Worm (Caenorhabditis elegans): ENCODE data around the gene C29H12.2.

Gene C29H12.2

DNA sequence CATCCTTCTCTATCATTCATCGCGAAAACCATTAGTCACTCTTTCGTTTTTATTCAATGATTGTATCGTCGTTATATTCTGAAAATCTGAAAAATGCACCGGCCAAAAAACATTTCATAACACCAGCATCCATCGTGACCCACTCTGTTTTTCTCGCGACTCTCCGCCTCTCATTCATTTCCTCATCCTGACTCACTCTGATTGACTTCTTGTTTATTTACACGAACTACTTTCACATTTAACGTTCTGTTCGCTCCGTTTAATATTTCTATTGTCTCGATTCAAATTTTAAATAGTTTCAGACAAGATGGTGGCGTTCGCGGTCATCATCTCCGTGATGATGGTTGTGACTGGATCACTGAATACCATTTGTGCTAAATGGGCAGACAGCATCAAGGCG, at the start of gene C29H12.2:
C29H12.2 (plus strand) TSS at position 297 of the 400 bp plus-strand sequence.
- TF ChIP-seq dao-5 (tag; optimal IDR thresholded peaks at IDR 0.05), result no peak
- TF ChIP-seq W03F9.2 (tag; optimal IDR thresholded peaks at IDR 0.05), result no peak
- TF ChIP-seq him-1 (tag; optimal IDR thresholded peaks at IDR 0.05), result no peak

DNA sequence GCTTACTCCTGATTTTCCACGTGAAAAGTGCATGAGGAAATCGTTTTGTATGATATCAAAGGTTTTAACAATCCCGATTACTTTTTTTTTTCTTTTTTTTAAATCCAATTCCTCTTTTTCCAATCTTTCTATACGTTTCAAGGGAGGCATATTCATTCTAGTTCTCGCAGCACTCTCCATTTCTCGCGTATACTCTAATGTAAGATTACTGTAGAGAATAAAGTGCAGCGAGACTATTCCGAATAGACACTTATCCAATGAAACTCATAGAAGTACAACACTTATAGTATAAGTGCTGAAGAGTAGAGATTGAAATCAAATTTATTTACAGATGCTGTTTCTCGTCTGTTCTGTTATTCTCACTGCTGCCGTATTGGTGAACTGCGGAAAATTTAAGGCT, 46.0 kb upstream of the C29H12.2 start, which contains the start of gene H12I13.6:
H12I13.6 (plus strand) TSS at position 301 of the 400 bp plus-strand sequence.
- TF ChIP-seq W03F9.2 (tag; optimal IDR thresholded peaks at IDR 0.05), result no peak
- TF ChIP-seq him-1 (tag; optimal IDR thresholded peaks at IDR 0.05), result no peak
- no peak for TF ChIP-seq dao-5 (tag; optimal IDR thresholded peaks at IDR 0.05)

DNA sequence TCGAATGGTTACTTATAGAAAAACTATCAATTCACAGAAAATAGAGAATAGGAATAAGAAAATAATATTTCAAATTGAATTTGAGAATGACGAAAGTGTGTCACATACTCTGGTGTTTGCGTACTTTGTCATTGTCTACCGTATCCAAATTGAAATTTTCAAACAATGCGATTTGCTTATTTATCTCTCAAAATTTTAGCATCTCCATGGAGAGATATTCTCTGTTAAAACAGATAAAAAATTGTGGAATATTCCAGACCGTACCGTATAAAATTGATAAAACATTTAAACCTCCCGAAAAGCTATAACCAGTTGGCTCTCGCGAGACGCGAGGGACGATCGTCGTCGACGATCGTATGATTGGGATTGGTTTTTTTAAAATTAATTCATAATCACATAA, 42.9 kb upstream of the C29H12.2 start, which contains the start of gene fbf-1:
fbf-1 (minus strand) TSS at position 101 of the 400 bp plus-strand sequence.
- no peak for TF ChIP-seq W03F9.2 (tag; optimal IDR thresholded peaks at IDR 0.05)
- TF ChIP-seq dao-5 (tag; optimal IDR thresholded peaks at IDR 0.05), result no peak
- TF ChIP-seq him-1 (tag; optimal IDR thresholded peaks at IDR 0.05), result no peak

ce11 chrII:6082620-6083019, 41.0 kb upstream of the C29H12.2 start, which contains the start of gene F21H12.3:
F21H12.3 (plus strand) TSS chrII:6082920.
- TF ChIP-seq dao-5 (tag; optimal IDR thresholded peaks at IDR 0.05) (no peak), him-1 (tag; optimal IDR thresholded peaks at IDR 0.05) (no peak), W03F9.2 (tag; optimal IDR thresholded peaks at IDR 0.05) (no peak)

- TF ChIP-seq W03F9.2 (tag; optimal IDR thresholded peaks at IDR 0.05), result no peak
- no peak for TF ChIP-seq him-1 (tag; optimal IDR thresholded peaks at IDR 0.05)
- no peak for TF ChIP-seq dao-5 (tag; optimal IDR thresholded peaks at IDR 0.05)
Observed at ce11 chrII:6091380-6091779, 32.2 kb upstream of the C29H12.2 start, which contains the start of the genes fbf-2 and nspg-3. fbf-2 (minus strand) TSS chrII:6091480. nspg-3 (plus strand) TSS chrII:6091767.

ce11 chrII:6097441-6097840, 26.2 kb upstream of the C29H12.2 start, which contains the start of the genes tpp-2 and rbbp-5:
tpp-2 (minus strand) TSS chrII:6097597.
rbbp-5 (plus strand) TSS chrII:6097830.
- TF ChIP-seq W03F9.2 (tag; optimal IDR thresholded peaks at IDR 0.05) (no peak), dao-5 (tag; optimal IDR thresholded peaks at IDR 0.05) (no peak)

DNA sequence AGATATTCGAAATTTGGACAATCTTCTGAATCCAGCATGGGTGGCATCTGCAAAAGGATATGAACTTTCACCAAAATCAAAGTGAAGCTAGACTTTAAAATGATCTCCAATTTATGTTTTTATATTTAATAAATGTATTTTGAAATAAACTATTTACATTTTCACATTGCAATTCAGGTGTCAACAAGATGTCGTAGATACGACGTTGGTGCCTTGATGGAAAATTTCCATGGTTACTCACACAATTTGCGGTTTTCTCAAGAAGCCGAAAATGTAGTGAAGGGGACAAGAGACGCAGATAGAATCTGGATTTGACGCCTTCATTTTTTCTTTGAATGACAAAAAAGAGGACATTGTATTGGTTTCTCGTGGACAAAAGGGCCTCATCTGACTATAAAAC, 24.1 kb upstream of the C29H12.2 start, which contains the start of gene rgs-3:
rgs-3 (plus strand) TSS at position 301 of the 400 bp plus-strand sequence.
- TF ChIP-seq dao-5 (tag; optimal IDR thresholded peaks at IDR 0.05), result no peak

DNA sequence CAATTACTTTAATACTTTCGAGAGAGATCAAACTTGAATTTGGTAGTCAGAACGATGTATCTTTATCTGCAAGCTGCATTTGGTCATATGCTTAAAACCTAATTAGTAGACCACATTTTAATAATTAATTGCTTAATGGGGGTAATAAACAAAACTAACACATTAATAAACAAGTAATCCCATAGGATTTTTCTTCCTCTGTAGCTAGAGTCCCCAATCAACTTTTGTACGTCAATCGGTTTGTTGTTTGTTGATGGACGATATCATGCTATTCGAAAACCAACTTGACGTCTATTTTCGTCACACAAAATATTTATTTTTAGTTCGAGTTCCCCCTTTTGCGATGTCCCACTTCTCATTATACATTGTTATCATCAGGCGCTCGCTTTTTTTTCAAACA, 22.1 kb upstream of the C29H12.2 start:
- TF ChIP-seq him-1 (tag; optimal IDR thresholded peaks at IDR 0.05), result no peak
- TF ChIP-seq dao-5 (tag; optimal IDR thresholded peaks at IDR 0.05), result no peak
- no peak for TF ChIP-seq W03F9.2 (tag; optimal IDR thresholded peaks at IDR 0.05)

- TF ChIP-seq W03F9.2 (tag; optimal IDR thresholded peaks at IDR 0.05), result no peak
- TF ChIP-seq him-1 (tag; optimal IDR thresholded peaks at IDR 0.05), result no peak
- TF ChIP-seq dao-5 (tag; optimal IDR thresholded peaks at IDR 0.05), result no peak
Observed at ce11 chrII:6103986-6104385, 19.6 kb upstream of the C29H12.2 start.

- TF ChIP-seq W03F9.2 (tag; optimal IDR thresholded peaks at IDR 0.05) (no peak), him-1 (tag; optimal IDR thresholded peaks at IDR 0.05) (no peak), dao-5 (tag; optimal IDR thresholded peaks at IDR 0.05) (no peak)
Observed at ce11 chrII:6107773-6108172, 15.8 kb upstream of the C29H12.2 start.

ce11 chrII:6109989-6110388, 13.6 kb upstream of the C29H12.2 start:
- no peak for TF ChIP-seq him-1 (tag; optimal IDR thresholded peaks at IDR 0.05)
- TF ChIP-seq W03F9.2 (tag; optimal IDR thresholded peaks at IDR 0.05), result no peak
- no peak for TF ChIP-seq dao-5 (tag; optimal IDR thresholded peaks at IDR 0.05)

ce11 chrII:6113187-6113586, 10.4 kb upstream of the C29H12.2 start, which contains the start of gene heri-1:
heri-1 (minus strand) TSS chrII:6113194.
- TF ChIP-seq dao-5 (tag; optimal IDR thresholded peaks at IDR 0.05) (no peak), W03F9.2 (tag; optimal IDR thresholded peaks at IDR 0.05) (no peak)

- TF ChIP-seq W03F9.2 (tag; optimal IDR thresholded peaks at IDR 0.05) (no peak), him-1 (tag; optimal IDR thresholded peaks at IDR 0.05) (no peak), dao-5 (tag; optimal IDR thresholded peaks at IDR 0.05) (no peak)
Observed at ce11 chrII:6113842-6114441, 9.7 kb upstream of the C29H12.2 start.

- TF ChIP-seq W03F9.2 (tag; optimal IDR thresholded peaks at IDR 0.05) (no peak), him-1 (tag; optimal IDR thresholded peaks at IDR 0.05) (no peak), dao-5 (tag; optimal IDR thresholded peaks at IDR 0.05) (no peak)
Observed at ce11 chrII:6115283-6115682, 8.3 kb upstream of the C29H12.2 start.

DNA sequence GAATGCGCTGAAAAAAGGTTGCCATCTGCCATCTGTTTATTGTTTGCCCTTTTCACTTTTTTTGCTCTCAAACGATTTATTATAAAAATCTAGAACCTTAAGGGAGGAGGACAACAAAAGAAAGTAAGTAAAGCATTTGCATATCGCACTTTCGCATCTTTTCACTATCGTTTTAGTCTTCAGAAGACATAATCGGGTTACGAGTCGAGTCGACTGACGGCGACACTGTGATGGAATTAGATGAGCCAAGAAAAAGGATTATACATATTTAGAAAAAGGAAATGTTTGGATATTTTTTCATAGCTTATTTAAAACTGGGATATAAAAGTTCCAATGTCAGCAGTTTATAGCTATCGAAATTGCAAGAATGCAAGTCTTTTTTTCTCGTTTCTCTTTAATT, 6.9 kb upstream of the C29H12.2 start:
- TF ChIP-seq W03F9.2 (tag; optimal IDR thresholded peaks at IDR 0.05), result no peak
- TF ChIP-seq dao-5 (tag; optimal IDR thresholded peaks at IDR 0.05), result no peak
- TF ChIP-seq him-1 (tag; optimal IDR thresholded peaks at IDR 0.05), result no peak

Data from whole organism, L4/young adult.